Worm (Caenorhabditis elegans) whole organism, L4 larva: ENCODE measurements around the gene dyla-1.

Experiments
- F10B5.3 ChIP-seq: sonication (generic microtip); optimal IDR thresholded peaks from 2 replicates; lab custom pipeline; 2016; ENCODE audit warnings: mild to moderate bottlenecking, missing genetic modification characterization, missing compliant biosample characterization
- T20F7.1 ChIP-seq: fragments of 200-800 bp; sonication (Bioruptor generic); optimal IDR thresholded peaks from 2 replicates; lab custom pipeline; 2018; ENCODE audit warnings: mild to moderate bottlenecking, missing genetic modification characterization, missing compliant biosample characterization
- Y48G9A.11 ChIP-seq: fragments of 200-800 bp; sonication (Bioruptor generic); IDR thresholded peaks from 2 replicates; pipeline ENCODE4 v1.3.6; 2022; ENCODE audit warnings: missing genetic modification reagents, missing genetic modification characterization, missing compliant biosample characterization
- Y75B8A.6 ChIP-seq: fragments of 200-800 bp; sonication (Bioruptor generic); IDR thresholded peaks from 2 replicates; pipeline ENCODE4 v1.3.6; 2022; ENCODE audit warnings: missing genetic modification reagents, missing genetic modification characterization, missing compliant biosample characterization
- aha-1 ChIP-seq: fragments of 150-350 bp; peaks from one replicate; lab custom pipeline; 2014; ENCODE audit warnings: missing biosample characterization, missing genetic modification characterization
- ama-1 ChIP-seq: fragments of 150-350 bp; optimal IDR thresholded peaks from 2 replicates; lab custom pipeline; 2014; ENCODE audit warnings: inconsistent platforms, mixed read lengths
- ceh-28 ChIP-seq: fragments of 150-350 bp; optimal IDR thresholded peaks from 2 replicates; lab custom pipeline; 2014; ENCODE audit warnings: missing biosample characterization, missing genetic modification reagents, missing genetic modification characterization
- ceh-32 ChIP-seq: sonication (generic microtip); optimal IDR thresholded peaks from 2 replicates; lab custom pipeline; 2016; ENCODE audit warnings: mild to moderate bottlenecking, missing genetic modification characterization, missing compliant biosample characterization; ENCODE audit not compliant: poor library complexity
- ctbp-1 ChIP-seq: fragments of 200-800 bp; sonication (Bioruptor generic); IDR thresholded peaks from 2 replicates; pipeline ENCODE4 v1.3.6; 2022; ENCODE audit warnings: missing genetic modification reagents, missing genetic modification characterization, missing compliant biosample characterization
- daf-16 ChIP-seq, 3 experiments: sonication (generic microtip); optimal IDR thresholded peaks; 2 replicates each; lab custom pipeline; 2016 to 2017; ENCODE audit warnings: missing genetic modification characterization in 3 of 3, missing genetic modification reagents in 3 of 3, mild to moderate bottlenecking in 2 of 3, missing compliant biosample characterization in 2 of 3, missing biosample characterization in 1 of 3, moderate library complexity in 1 of 3
- dmd-6 ChIP-seq: fragments of 200-800 bp; sonication (Bioruptor generic); IDR thresholded peaks from 2 replicates; pipeline ENCODE4 v1.3.6; 2022; ENCODE audit warnings: missing genetic modification reagents, missing genetic modification characterization, missing compliant biosample characterization
- dpl-1 ChIP-seq: fragments of 150-350 bp; optimal IDR thresholded peaks from 2 replicates; lab custom pipeline; 2014; ENCODE audit warnings: missing biosample characterization, missing genetic modification reagents, missing genetic modification characterization
- dve-1 ChIP-seq: sonication (generic microtip); optimal IDR thresholded peaks from 2 replicates; lab custom pipeline; 2017; ENCODE audit warnings: antibody characterized with exemption, mild to moderate bottlenecking, missing genetic modification characterization, missing compliant biosample characterization; ENCODE audit not compliant: insufficient read depth
- egl-27 ChIP-seq: sonication (generic microtip); optimal IDR thresholded peaks from 3 replicates; lab custom pipeline; 2017; ENCODE audit warnings: missing biosample characterization, missing genetic modification reagents, missing genetic modification characterization
- hif-1 ChIP-seq, 2 experiments: sonication (generic microtip); optimal IDR thresholded peaks; 2 replicates each; lab custom pipeline; 2016 to 2017; ENCODE audit warnings: missing compliant biosample characterization in 2 of 2, missing genetic modification characterization in 2 of 2, missing genetic modification reagents in 2 of 2, missing genotype in 2 of 2, mild to moderate bottlenecking in 1 of 2
- hlh-11 ChIP-seq: fragments of 200-800 bp; sonication (Bioruptor generic); optimal IDR thresholded peaks from 2 replicates; lab custom pipeline; 2018; ENCODE audit warnings: mild to moderate bottlenecking, missing genetic modification characterization, missing compliant biosample characterization
- hlh-30 ChIP-seq: sonication (generic microtip); optimal IDR thresholded peaks from 2 replicates; lab custom pipeline; 2017; ENCODE audit warnings: antibody characterized with exemption, mild to moderate bottlenecking, missing genetic modification characterization, missing compliant biosample characterization; ENCODE audit not compliant: insufficient read depth
- hmg-1.1 ChIP-seq: fragments of 200-800 bp; sonication (Bioruptor generic); IDR thresholded peaks from 2 replicates; pipeline ENCODE4 v1.3.6; 2022; ENCODE audit warnings: missing genetic modification reagents, missing genetic modification characterization, missing compliant biosample characterization
- lin-15B ChIP-seq: fragments of 150-350 bp; sonication (generic microtip); optimal IDR thresholded peaks from 3 replicates; lab custom pipeline; 2014; ENCODE audit warnings: missing biosample characterization, missing genetic modification characterization
- lin-38 ChIP-seq: fragments of 200-800 bp; sonication (Bioruptor generic); IDR thresholded peaks from 2 replicates; pipeline ENCODE4 v1.3.6; 2022; ENCODE audit warnings: missing genetic modification reagents, missing genetic modification characterization, missing compliant biosample characterization
- lsy-2 ChIP-seq, 2 experiments: fragments of 150-350 bp in 1 of 2; sonication (generic microtip) in 1 of 2; optimal IDR thresholded peaks; 2 replicates each; lab custom pipeline; 2014 to 2017; ENCODE audit warnings: missing biosample characterization in 2 of 2, missing genetic modification characterization in 2 of 2
- madf-5 ChIP-seq, 2 experiments: fragments of 200-800 bp; sonication (Bioruptor generic); IDR thresholded peaks; 2 replicates each; pipeline ENCODE4 v1.3.6; 2022; ENCODE audit warnings: missing compliant biosample characterization in 2 of 2, missing genetic modification characterization in 2 of 2
- mdl-1 ChIP-seq, 2 experiments: fragments of 150-350 bp in 1 of 2; sonication (generic microtip) in 1 of 2; optimal IDR thresholded peaks; 2 replicates each; lab custom pipeline; 2014 to 2017; ENCODE audit warnings: missing biosample characterization in 2 of 2, missing genetic modification characterization in 2 of 2
- mep-1 ChIP-seq: fragments of 150-350 bp; sonication (generic microtip); optimal IDR thresholded peaks from 3 replicates; lab custom pipeline; 2014; ENCODE audit warnings: missing biosample characterization, missing genetic modification characterization
- mes-2 ChIP-seq: sonication (generic microtip); optimal IDR thresholded peaks from 2 replicates; lab custom pipeline; 2016; ENCODE audit warnings: missing genotype, mild to moderate bottlenecking, missing genetic modification characterization, missing compliant biosample characterization; ENCODE audit not compliant: poor library complexity, severe bottlenecking
- mxl-3 ChIP-seq: fragments of 200-800 bp; sonication (Bioruptor generic); optimal IDR thresholded peaks from 2 replicates; lab custom pipeline; 2018; ENCODE audit warnings: mild to moderate bottlenecking, missing genetic modification characterization, missing compliant biosample characterization
- nhr-11 ChIP-seq: fragments of 150-350 bp; optimal IDR thresholded peaks from 2 replicates; lab custom pipeline; 2014; ENCODE audit warnings: missing biosample characterization, missing genetic modification characterization
- nhr-25 ChIP-seq: sonication (generic microtip); optimal IDR thresholded peaks from 2 replicates; lab custom pipeline; 2017; ENCODE audit warnings: missing genetic modification characterization, mild to moderate bottlenecking, missing compliant biosample characterization, antibody characterized with exemption, moderate library complexity, borderline replicate concordance; ENCODE audit not compliant: insufficient read depth
- nhr-28 ChIP-seq: fragments of 150-350 bp; optimal IDR thresholded peaks from 2 replicates; lab custom pipeline; 2014; ENCODE audit warnings: missing biosample characterization, missing genetic modification characterization
- nhr-41 ChIP-seq: fragments of 200-800 bp; sonication (Bioruptor generic); IDR thresholded peaks from 2 replicates; pipeline ENCODE4 v1.3.6; 2022; ENCODE audit warnings: missing genetic modification reagents, missing genetic modification characterization, missing compliant biosample characterization
- nhr-6 ChIP-seq: fragments of 150-350 bp; optimal IDR thresholded peaks from 2 replicates; lab custom pipeline; 2014; ENCODE audit warnings: missing biosample characterization, missing genetic modification characterization
- nhr-76 ChIP-seq: fragments of 150-350 bp; optimal IDR thresholded peaks from 2 replicates; lab custom pipeline; 2014; ENCODE audit warnings: missing biosample characterization, missing genetic modification characterization
- pha-4 ChIP-seq, 2 experiments: fragments of 150-350 bp in 1 of 2; fragments of 200-800 bp in 1 of 2; sonication (Bioruptor generic) in 1 of 2; IDR thresholded peaks in 1 of 2; optimal IDR thresholded peaks in 1 of 2; 2 replicates each; pipeline versions ENCODE4 v1.3.6 to Lab custom; 2014 to 2022; ENCODE audit warnings: missing genetic modification characterization in 2 of 2, missing genetic modification reagents in 2 of 2, missing biosample characterization in 1 of 2, missing compliant biosample characterization in 1 of 2
- rbr-2 ChIP-seq: sonication (generic microtip); optimal IDR thresholded peaks from 2 replicates; lab custom pipeline; 2016; ENCODE audit warnings: missing genotype, missing genetic modification characterization, missing compliant biosample characterization
- set-16 ChIP-seq: fragments of 200-800 bp; sonication (Bioruptor generic); IDR thresholded peaks from 2 replicates; pipeline ENCODE4 v1.3.6; 2022; ENCODE audit warnings: missing genetic modification reagents, missing genetic modification characterization, missing compliant biosample characterization
- unc-62 ChIP-seq, 3 experiments: fragments of 150-350 bp in 1 of 3; sonication (generic microtip); optimal IDR thresholded peaks in 2 of 3; peaks in 1 of 3; 1 replicate in 1 of 3; 2 replicates in 2 of 3; lab custom pipeline; 2014 to 2017; ENCODE audit warnings: missing biosample characterization in 3 of 3, missing genetic modification characterization in 3 of 3, missing genetic modification reagents in 3 of 3, missing genotype in 1 of 3

The dyla-1 gene

DNA sequence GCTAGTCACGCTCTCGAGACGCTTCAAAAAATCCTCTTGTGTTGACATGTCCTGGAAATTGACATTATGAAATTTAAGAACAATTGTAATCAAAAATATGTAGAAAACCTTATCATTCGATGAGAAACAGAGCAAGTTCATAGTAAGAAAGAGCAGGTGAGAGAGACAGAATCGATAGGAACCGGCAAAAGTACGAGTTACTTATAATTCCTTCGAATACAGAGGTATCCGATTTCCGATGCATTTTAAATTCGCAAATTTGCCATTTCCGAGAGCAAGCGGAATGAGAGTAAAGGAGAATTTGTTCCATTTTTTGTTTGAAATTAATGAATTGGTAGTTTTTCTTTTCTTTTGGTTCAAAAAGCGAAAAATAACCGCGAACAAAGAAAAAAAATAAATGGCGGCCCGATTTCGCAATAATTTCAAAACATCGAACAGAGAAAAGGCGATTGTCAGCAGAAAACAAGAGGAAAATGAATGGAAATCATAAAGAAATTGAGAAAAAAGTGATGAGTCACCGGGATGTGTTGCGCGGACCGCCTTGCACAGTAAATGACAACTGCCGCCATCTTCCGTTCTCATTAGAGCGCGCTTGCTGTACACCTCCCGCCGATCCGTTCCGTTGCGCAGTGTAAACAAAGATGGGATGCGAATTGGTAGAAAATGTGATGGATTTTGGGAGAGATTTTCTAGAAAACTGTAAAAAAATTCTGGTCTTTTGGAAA lies 27.1 kb upstream of the dyla-1 start, which contains the start of gene cas-1:
TSS of gene cas-1 (minus strand) at position 51 of the 725 bp plus-strand sequence.
- TF ChIP-seq nhr-6 (tag; lab: Kevin White, UChicago) (peak; percentile 30), mdl-1 (tag; optimal IDR thresholded peaks at IDR 0.05; lab: Kevin White, UChicago) (peak in 1 of 2 experiments; percentile 57), set-16 (no peak), hlh-30 (tag; lab: Kevin White, UChicago) (peak; percentile 56), dmd-6 (GFP tag; lab: Robert Waterston, UW) (0 out of 2 replicates have a peak, but pooled peaks have one; percentile 11), hmg-1.1 (GFP tag; lab: Robert Waterston, UW) (peak; percentile 34; the same call in 1 of the 2 replicates), aha-1 (peak; percentile 73), lin-38 (GFP tag; lab: Robert Waterston, UW) (peak; percentile 83), egl-27 (tag; lab: Kevin White, UChicago) (no peak), pha-4 (GFP tag; IDR thresholded peaks at IDR 0.05; lab: Robert Waterston, UW) (no peak), pha-4 (tag; optimal IDR thresholded peaks at IDR 0.05; lab: Kevin White, UChicago) (peak; percentile 13), rbr-2 (tag; lab: Kevin White, UChicago) (peak; percentile 44), hlh-11 (tag; lab: Kevin White, UChicago) (peak; percentile 35), mep-1 (tag; lab: Kevin White, UChicago) (peak; percentile 50), Y75B8A.6 (GFP tag; lab: Robert Waterston, UW) (no peak), dpl-1 (GFP tag; lab: Kevin White, UChicago) (peak; percentile 45), daf-16 (GFP tag; optimal IDR thresholded peaks at IDR 0.05; lab: Kevin White, UChicago) (no peak), daf-16 (tag; optimal IDR thresholded peaks at IDR 0.05; lab: Kevin White, UChicago) (no peak), lsy-2 (tag; optimal IDR thresholded peaks at IDR 0.05; lab: Kevin White, UChicago) (peak in 1 of 2 experiments; percentile 41), mes-2 (tag; lab: Kevin White, UChicago) (peak; percentile 74)
- TF ChIP-seq, all 104 proteins: peak for 14

DNA sequence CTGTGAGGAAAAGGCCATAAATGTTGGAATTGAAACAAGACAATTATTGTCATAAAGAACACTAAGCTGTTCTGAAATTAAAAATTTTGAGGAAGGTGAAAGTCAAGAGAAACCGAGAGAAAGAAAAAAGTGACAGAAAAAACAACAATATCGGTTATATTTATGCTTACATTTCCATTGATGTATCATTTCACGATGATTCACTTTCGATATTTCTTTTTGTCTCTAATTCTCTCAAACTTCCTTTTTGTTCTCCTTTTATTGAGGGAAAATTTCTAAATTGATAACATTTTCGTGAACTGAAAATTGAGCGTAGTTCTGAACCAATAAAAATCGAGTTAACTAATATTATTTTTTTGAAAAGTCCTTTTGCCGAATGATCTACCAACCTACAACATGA lies 25.9 kb upstream of the dyla-1 start:
- TF ChIP-seq aha-1 (no peak), T20F7.1 (GFP tag; lab: Kevin White, UChicago) (no peak), Y48G9A.11 (no peak), mdl-1 (tag; optimal IDR thresholded peaks at IDR 0.05; lab: Kevin White, UChicago) (no peak), mxl-3 (no peak), madf-5 (GFP tag; IDR thresholded peaks at IDR 0.05; lab: Robert Waterston, UW) (no peak), nhr-76 (tag; lab: Kevin White, UChicago) (no peak), dve-1 (tag; lab: Kevin White, UChicago) (peak; percentile 46), daf-16 (GFP tag; optimal IDR thresholded peaks at IDR 0.05; lab: Kevin White, UChicago) (no peak), daf-16 (tag; optimal IDR thresholded peaks at IDR 0.05; lab: Kevin White, UChicago) (peak; percentile 24), nhr-25 (tag; lab: Kevin White, UChicago) (no peak), ama-1 (lab: Kevin White, UChicago) (no peak), hlh-11 (tag; lab: Kevin White, UChicago) (no peak), F10B5.3 (tag; lab: Kevin White, UChicago) (no peak), hmg-1.1 (GFP tag; lab: Robert Waterston, UW) (no peak), nhr-28 (no peak), nhr-41 (GFP tag; lab: Robert Waterston, UW) (no peak), unc-62 (GFP tag; optimal IDR thresholded peaks at IDR 0.05 in 1 of 2; lab: Kevin White, UChicago) (no peak), unc-62 (tag; optimal IDR thresholded peaks at IDR 0.05; lab: Kevin White, UChicago) (no peak), pha-4 (GFP tag; IDR thresholded peaks at IDR 0.05; lab: Robert Waterston, UW) (no peak), pha-4 (tag; optimal IDR thresholded peaks at IDR 0.05; lab: Kevin White, UChicago) (peak; percentile 35), ceh-28 (tag; lab: Kevin White, UChicago) (no peak)

DNA sequence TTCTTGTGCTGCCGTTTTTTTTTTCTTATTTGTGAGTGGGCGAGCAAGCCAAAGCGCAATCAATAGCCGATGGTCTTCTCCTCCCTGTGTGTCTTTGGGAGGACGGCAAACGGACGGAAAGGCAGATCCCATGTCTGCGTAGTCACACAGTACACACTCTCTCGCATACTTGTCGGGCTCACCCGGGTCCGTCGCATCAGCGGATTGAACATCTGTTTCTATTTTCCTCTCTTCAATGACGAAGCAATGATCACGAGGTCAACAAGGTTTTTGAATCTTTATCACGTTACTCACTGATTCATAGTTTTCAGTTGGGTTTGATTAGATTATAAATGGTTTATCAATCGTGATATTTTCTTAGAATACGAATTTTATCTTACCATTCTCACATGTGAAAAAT lies 25.3 kb upstream of the dyla-1 start:
- TF ChIP-seq hlh-11 (tag; lab: Kevin White, UChicago) = peak; percentile 81
- peak in 1 of 2 experiments; percentile 10 for TF ChIP-seq hif-1 (tag; optimal IDR thresholded peaks at IDR 0.05; lab: Kevin White, UChicago)
- TF ChIP-seq hlh-30 (tag; lab: Kevin White, UChicago) = peak; percentile 66
- no peak for TF ChIP-seq lin-15B
- TF ChIP-seq ceh-32 (tag; lab: Kevin White, UChicago) = no peak
- TF ChIP-seq mxl-3 = no peak
- TF ChIP-seq F10B5.3 (tag; lab: Kevin White, UChicago) = no peak
- peak in 1 of 2 experiments; percentile 66 for TF ChIP-seq unc-62 (GFP tag; optimal IDR thresholded peaks at IDR 0.05 in 1 of 2; lab: Kevin White, UChicago)
- no peak for TF ChIP-seq unc-62 (tag; optimal IDR thresholded peaks at IDR 0.05; lab: Kevin White, UChicago)
- TF ChIP-seq daf-16 (GFP tag; optimal IDR thresholded peaks at IDR 0.05; lab: Kevin White, UChicago) = peak in 1 of 2 experiments; percentile 74
- no peak for TF ChIP-seq daf-16 (tag; optimal IDR thresholded peaks at IDR 0.05; lab: Kevin White, UChicago)
- peak; percentile 3 for TF ChIP-seq nhr-11 (tag; lab: Kevin White, UChicago)
- no peak for TF ChIP-seq dpl-1 (GFP tag; lab: Kevin White, UChicago)
- TF ChIP-seq ctbp-1 (GFP tag; lab: Robert Waterston, UW) = 0 out of 2 replicates have a peak, but pooled peaks have one; percentile 17
- TF ChIP-seq madf-5 (GFP tag; IDR thresholded peaks at IDR 0.05; lab: Robert Waterston, UW) = no peak
